Fruit fly (Drosophila melanogaster) whole organism, wandering third instar larva: Measurements from ENCODE around the gene MFS9.

ENCODE experiments used
- Abd-B ChIP-seq: fragments of >200 bp; optimal IDR thresholded peaks from 2 replicates; lab custom pipeline; 2017; ENCODE audit warnings: missing biosample characterization, missing genetic modification characterization
- Dfd ChIP-seq: fragments of >200 bp; optimal IDR thresholded peaks from 2 replicates; lab custom pipeline; 2017; ENCODE audit warnings: missing biosample characterization, missing genetic modification characterization
- Dif ChIP-seq: fragments of 200-275, 200-300 bp; sonication (Bioruptor generic); optimal IDR thresholded peaks from 2 replicates; lab custom pipeline; 2018; ENCODE audit warnings: missing biosample characterization, missing genetic modification characterization; ENCODE audit not compliant: partially characterized antibody
- GATAd ChIP-seq: sonication (Bioruptor generic); optimal IDR thresholded peaks from 2 replicates; lab custom pipeline; 2016; ENCODE audit warnings: missing biosample characterization, missing genetic modification characterization
- HLH106 ChIP-seq: fragments of 200-800 bp; optimal IDR thresholded peaks from 3 replicates; lab custom pipeline; 2019; ENCODE audit warnings: missing biosample characterization, mild to moderate bottlenecking, missing genetic modification characterization, moderate library complexity
- Hnf4 ChIP-seq: fragments of 200-800 bp; sonication (Bioruptor generic); optimal IDR thresholded peaks from 2 replicates; lab custom pipeline; 2016; ENCODE audit warnings: missing biosample characterization, mild to moderate bottlenecking, missing genetic modification characterization
- Hr78 ChIP-seq: fragments of >200 bp; optimal IDR thresholded peaks from 2 replicates; lab custom pipeline; 2017; ENCODE audit warnings: missing biosample characterization, missing genetic modification characterization
- Hr83 ChIP-seq: fragments of 200-300 bp; sonication (Bioruptor generic); optimal IDR thresholded peaks from 2 replicates; lab custom pipeline; 2016; ENCODE audit warnings: missing biosample characterization, mild to moderate bottlenecking, missing genetic modification characterization, moderate library complexity; ENCODE audit not compliant: poor library complexity, severe bottlenecking
- Jra ChIP-seq: sonication (Bioruptor generic); optimal IDR thresholded peaks from 2 replicates; lab custom pipeline; 2016; ENCODE audit warnings: missing biosample characterization, missing genetic modification characterization
- Mio ChIP-seq: sonication (Bioruptor generic); optimal IDR thresholded peaks from 2 replicates; lab custom pipeline; 2016; ENCODE audit warnings: missing biosample characterization, missing genetic modification characterization
- Myc ChIP-seq: fragments of >200 bp; optimal IDR thresholded peaks from 2 replicates; lab custom pipeline; 2017
- Rel ChIP-seq, 2 experiments: fragments of 200-800 bp; sonication (Bioruptor generic) in 1 of 2; optimal IDR thresholded peaks; 2 replicates in 1 of 2; 3 replicates in 1 of 2; lab custom pipeline; 2016 to 2019; ENCODE audit warnings: mild to moderate bottlenecking in 2 of 2, missing biosample characterization in 2 of 2, missing genetic modification characterization in 2 of 2, moderate library complexity in 1 of 2
- Vsx2 ChIP-seq: fragments of 200-300, 225-300 bp; sonication (Bioruptor generic); optimal IDR thresholded peaks from 2 replicates; lab custom pipeline; 2018; ENCODE audit warnings: missing biosample characterization, missing genetic modification characterization; ENCODE audit not compliant: partially characterized antibody
- br ChIP-seq: fragments of 200-800 bp; sonication (Bioruptor generic); optimal IDR thresholded peaks from 2 replicates; lab custom pipeline; 2016; ENCODE audit warnings: missing biosample characterization, missing genetic modification characterization
- brk ChIP-seq: fragments of 200-800 bp; sonication (Bioruptor generic); optimal IDR thresholded peaks from 2 replicates; lab custom pipeline; 2016; ENCODE audit warnings: missing biosample characterization, mild to moderate bottlenecking, missing genetic modification characterization
- dl ChIP-seq, 2 experiments: fragments of 175-275, 200-275 bp in 1 of 2; fragments of 200-275 bp in 1 of 2; sonication (Bioruptor generic); optimal IDR thresholded peaks; lab custom pipeline; 2018; ENCODE audit warnings: mild to moderate bottlenecking in 2 of 2, missing biosample characterization in 2 of 2, missing genetic modification characterization in 2 of 2, moderate library complexity in 2 of 2; ENCODE audit not compliant: partially characterized antibody in 2 of 2, insufficient read depth in 1 of 2
- dmrt93B ChIP-seq: fragments of 200-800 bp; sonication (Bioruptor generic); optimal IDR thresholded peaks from 2 replicates; lab custom pipeline; 2018; ENCODE audit warnings: missing biosample characterization, mild to moderate bottlenecking, missing genetic modification characterization
- dsf ChIP-seq: sonication (Bioruptor generic); optimal IDR thresholded peaks from 2 replicates; lab custom pipeline; 2016; ENCODE audit warnings: missing biosample characterization, missing genetic modification characterization, borderline replicate concordance
- ey ChIP-seq: fragments of 200-800 bp; sonication (Bioruptor generic); optimal IDR thresholded peaks from 2 replicates; lab custom pipeline; 2016; ENCODE audit warnings: missing biosample characterization, missing genetic modification characterization
- foxo ChIP-seq, 2 experiments: fragments of 200-800 bp; sonication (Bioruptor generic); optimal IDR thresholded peaks; 2 replicates in 1 of 2; 3 replicates in 1 of 2; lab custom pipeline; 2016 to 2017; ENCODE audit warnings: missing biosample characterization in 2 of 2, missing genetic modification characterization in 2 of 2
- fru ChIP-seq: fragments of 200-800 bp; sonication (Bioruptor generic); optimal IDR thresholded peaks from 3 replicates; lab custom pipeline; 2016; ENCODE audit warnings: missing biosample characterization, mild to moderate bottlenecking, missing genetic modification characterization
- jim ChIP-seq: fragments of 175-275, 200-325 bp; sonication (Bioruptor generic); optimal IDR thresholded peaks from 2 replicates; lab custom pipeline; 2016; ENCODE audit warnings: missing biosample characterization, mild to moderate bottlenecking, missing genetic modification characterization
- lola ChIP-seq: fragments of >200 bp; optimal IDR thresholded peaks from 2 replicates; lab custom pipeline; 2017; ENCODE audit warnings: missing biosample characterization, missing genetic modification characterization
- pan ChIP-seq: fragments of >200 bp; optimal IDR thresholded peaks from 2 replicates; lab custom pipeline; 2017
- psq ChIP-seq: fragments of 200-800 bp; sonication (Bioruptor generic); optimal IDR thresholded peaks from 3 replicates; lab custom pipeline; 2017; ENCODE audit warnings: missing biosample characterization, mild to moderate bottlenecking, missing genetic modification characterization, moderate library complexity
- rgr ChIP-seq: fragments of 200-800 bp; sonication (Bioruptor generic); optimal IDR thresholded peaks from 3 replicates; lab custom pipeline; 2016; ENCODE audit warnings: missing biosample characterization, mild to moderate bottlenecking, missing genetic modification characterization
- sage ChIP-seq: fragments of 200-800 bp; sonication (Bioruptor generic); optimal IDR thresholded peaks from 2 replicates; lab custom pipeline; 2016; ENCODE audit warnings: missing biosample characterization, mild to moderate bottlenecking, missing genetic modification characterization
- sv ChIP-seq: fragments of 200-800 bp; sonication (Bioruptor generic); optimal IDR thresholded peaks from 3 replicates; lab custom pipeline; 2016; ENCODE audit warnings: missing biosample characterization, missing genetic modification characterization
- tai ChIP-seq: sonication (Bioruptor generic); optimal IDR thresholded peaks from 2 replicates; lab custom pipeline; 2016; ENCODE audit warnings: missing biosample characterization, missing genetic modification characterization
- usp ChIP-seq: fragments of >200 bp; optimal IDR thresholded peaks from 2 replicates; lab custom pipeline; 2017; ENCODE audit warnings: missing biosample characterization, missing genetic modification characterization
- woc ChIP-seq: sonication (Bioruptor generic); optimal IDR thresholded peaks from 2 replicates; lab custom pipeline; 2016; ENCODE audit warnings: missing biosample characterization, mild to moderate bottlenecking, missing genetic modification characterization

MFS9 gene

dm6 chr3R:20501910-20502309 is 10.4 kb downstream of the MFS9 start, which contains the start of gene CG46441:
CG46441 (minus strand) TSS chr3R:20502010.
- TF ChIP-seq Abd-B: no peak
- no peak for TF ChIP-seq Vsx2 (GFP tag; lab: Kevin White, UChicago)
- no peak for TF ChIP-seq sage
- no peak for TF ChIP-seq Jra (GFP tag; lab: Kevin White, UChicago)
- TF ChIP-seq rgr (GFP tag; lab: Kevin White, UChicago): no peak
- TF ChIP-seq Dfd (GFP tag; lab: Kevin White, UChicago): no peak
- TF ChIP-seq usp (GFP tag; lab: Kevin White, UChicago): no peak
- no peak for TF ChIP-seq foxo (GFP tag; optimal IDR thresholded peaks at IDR 0.05; lab: Kevin White, UChicago)
- no peak for TF ChIP-seq GATAd (GFP tag; lab: Kevin White, UChicago)
- TF ChIP-seq Rel (GFP tag; optimal IDR thresholded peaks at IDR 0.05; lab: Kevin White, UChicago): no peak
- TF ChIP-seq Rel (tag; optimal IDR thresholded peaks at IDR 0.05; lab: Kevin White, UChicago): no peak
- TF ChIP-seq Hr83 (GFP tag; lab: Kevin White, UChicago): no peak
- TF ChIP-seq fru (GFP tag; lab: Kevin White, UChicago): no peak
- no peak for TF ChIP-seq HLH106 (tag; lab: Kevin White, UChicago)
- no peak for TF ChIP-seq lola
- TF ChIP-seq Dif: no peak
- TF ChIP-seq, all 38 proteins: peak for 0

- TF ChIP-seq Myc (lab: Kevin White, UChicago) (no peak), Hr78 (GFP tag; lab: Kevin White, UChicago) (no peak), br (GFP tag; lab: Kevin White, UChicago) (no peak), HLH106 (tag; lab: Kevin White, UChicago) (no peak), fru (GFP tag; lab: Kevin White, UChicago) (no peak), tai (no peak), pan (lab: Kevin White, UChicago) (no peak), usp (GFP tag; lab: Kevin White, UChicago) (no peak), dmrt93B (GFP tag; lab: Kevin White, UChicago) (no peak), GATAd (GFP tag; lab: Kevin White, UChicago) (no peak), Rel (GFP tag; optimal IDR thresholded peaks at IDR 0.05; lab: Kevin White, UChicago) (no peak), Rel (tag; optimal IDR thresholded peaks at IDR 0.05; lab: Kevin White, UChicago) (no peak), brk (GFP tag; lab: Kevin White, UChicago) (no peak), Abd-B (no peak), ey (GFP tag; lab: Kevin White, UChicago) (no peak), psq (GFP tag; lab: Kevin White, UChicago) (no peak), Jra (GFP tag; lab: Kevin White, UChicago) (no peak), rgr (GFP tag; lab: Kevin White, UChicago) (no peak)
These were observed 10.9 kb downstream of the MFS9 start, which contains the start of gene Dic2 for dm6 chr3R:20501327-20501726. Dic2 (minus strand) TSS chr3R:20501427.

dm6 chr3R:20484441-20484840 is 27.8 kb downstream of the MFS9 start, which contains the start of gene Gfrl:
Gfrl (minus strand) TSS chr3R:20484588.
- TF ChIP-seq pan (lab: Kevin White, UChicago): no peak
- TF ChIP-seq jim (GFP tag; lab: Kevin White, UChicago): no peak
- no peak for TF ChIP-seq Hnf4 (GFP tag; lab: Kevin White, UChicago)
- no peak for TF ChIP-seq usp (GFP tag; lab: Kevin White, UChicago)
- TF ChIP-seq Hr78 (GFP tag; lab: Kevin White, UChicago): no peak
- no peak for TF ChIP-seq Dfd (GFP tag; lab: Kevin White, UChicago)
- TF ChIP-seq dl (GFP tag; optimal IDR thresholded peaks at IDR 0.05; lab: Kevin White, UChicago; ENCODE audit: insufficient read depth in 1 of 2, partially characterized antibody in 2 of 2): no peak
- no peak for TF ChIP-seq sage
- no peak for TF ChIP-seq ey (GFP tag; lab: Kevin White, UChicago)
- no peak for TF ChIP-seq woc
- no peak for TF ChIP-seq psq (GFP tag; lab: Kevin White, UChicago)

dm6 chr3R:20472764-20473390 is 39.4 kb downstream of the MFS9 start:
- TF ChIP-seq sv (no peak), Jra (GFP tag; lab: Kevin White, UChicago) (no peak), psq (GFP tag; lab: Kevin White, UChicago) (no peak), brk (GFP tag; lab: Kevin White, UChicago) (no peak), GATAd (GFP tag; lab: Kevin White, UChicago) (no peak), Abd-B (no peak), Hr83 (GFP tag; lab: Kevin White, UChicago) (no peak), Dfd (GFP tag; lab: Kevin White, UChicago) (no peak), Hnf4 (GFP tag; lab: Kevin White, UChicago) (no peak), Mio (GFP tag; lab: Kevin White, UChicago) (no peak), foxo (GFP tag; optimal IDR thresholded peaks at IDR 0.05; lab: Kevin White, UChicago) (no peak), dsf (GFP tag; lab: Kevin White, UChicago) (no peak), woc (no peak), pan (lab: Kevin White, UChicago) (no peak), Hr78 (GFP tag; lab: Kevin White, UChicago) (no peak)
